Fruit fly (Drosophila melanogaster) whole organism, prepupa: Measurements from ENCODE around the gene CG6465.
A peak's percentile ranks its signal among the peaks of the same experiment; 100 is the strongest.

Experiments
- Blimp-1 ChIP-seq: fragments of 200-800 bp; sonication (Bioruptor generic); optimal IDR thresholded peaks from 3 replicates; lab custom pipeline; 2017; ENCODE audit warnings: missing biosample characterization, missing genetic modification characterization, mild to moderate bottlenecking, moderate library complexity, missing genetic modification reagents
- CG10631 ChIP-seq: fragments of 200-800 bp; sonication (Bioruptor generic); optimal IDR thresholded peaks from 2 replicates; lab custom pipeline; 2016; ENCODE audit warnings: missing biosample characterization, missing genetic modification characterization
- CG10669 ChIP-seq: fragments of 200-800 bp; sonication (Bioruptor generic); optimal IDR thresholded peaks from 3 replicates; lab custom pipeline; 2018; ENCODE audit warnings: missing biosample characterization, mild to moderate bottlenecking, missing genetic modification characterization, moderate library complexity
- CG11762 ChIP-seq: fragments of 200-800 bp; sonication (Bioruptor generic); optimal IDR thresholded peaks from 3 replicates; lab custom pipeline; 2016; ENCODE audit warnings: missing biosample characterization, missing genetic modification characterization; ENCODE audit not compliant: insufficient read depth
- CG11902 ChIP-seq: fragments of 200-800 bp; sonication (Bioruptor generic); optimal IDR thresholded peaks from 3 replicates; lab custom pipeline; 2016; ENCODE audit warnings: missing biosample characterization, missing genetic modification characterization
- CG15336 ChIP-seq: fragments of 200-800 bp; sonication (Bioruptor generic); IDR thresholded peaks from 2 replicates; pipeline ENCODE4 v1.3.6; 2022; ENCODE audit warnings: missing biosample characterization, missing genetic modification characterization
- CG1621 ChIP-seq: fragments of 200-800 bp; sonication (Bioruptor generic); optimal IDR thresholded peaks from 3 replicates; lab custom pipeline; 2018; ENCODE audit warnings: missing biosample characterization, mild to moderate bottlenecking, missing genetic modification characterization
- CG16779 ChIP-seq: fragments of 200-800 bp; sonication (Bioruptor generic); optimal IDR thresholded peaks from 3 replicates; lab custom pipeline; 2017; ENCODE audit warnings: missing biosample characterization, mild to moderate bottlenecking, missing genetic modification characterization
- CG3032 ChIP-seq: fragments of 200-800 bp; optimal IDR thresholded peaks from 2 replicates; lab custom pipeline; 2019; ENCODE audit warnings: missing biosample characterization, mild to moderate bottlenecking, missing genetic modification characterization, moderate library complexity
- CG31627 ChIP-seq: fragments of 200-800 bp; sonication (Bioruptor generic); optimal IDR thresholded peaks from 3 replicates; lab custom pipeline; 2016; ENCODE audit warnings: missing biosample characterization, missing genetic modification characterization
- CG32006 ChIP-seq: fragments of 200-800 bp; sonication (Bioruptor generic); optimal IDR thresholded peaks from 3 replicates; lab custom pipeline; 2017; ENCODE audit warnings: missing biosample characterization, mild to moderate bottlenecking, missing genetic modification characterization
- CG34406 ChIP-seq: fragments of 200-800 bp; sonication (Bioruptor generic); optimal IDR thresholded peaks from 3 replicates; lab custom pipeline; 2016; ENCODE audit warnings: missing biosample characterization, missing genetic modification characterization
- CG3919 ChIP-seq: fragments of 200-800 bp; sonication (Bioruptor generic); optimal IDR thresholded peaks from 3 replicates; lab custom pipeline; 2016; ENCODE audit warnings: missing biosample characterization, missing genetic modification characterization
- CG4318 ChIP-seq: fragments of 200-800 bp; sonication (Bioruptor generic); optimal IDR thresholded peaks from 3 replicates; lab custom pipeline; 2017; ENCODE audit warnings: missing biosample characterization, mild to moderate bottlenecking, missing genetic modification characterization
- CG6163 ChIP-seq: fragments of 200-800 bp; sonication (Bioruptor generic); IDR thresholded peaks from 3 replicates; pipeline ENCODE4 v1.3.6; 2022; ENCODE audit warnings: missing biosample characterization, missing genetic modification characterization
- CG6792 ChIP-seq: fragments of 200-800 bp; sonication (Bioruptor generic); optimal IDR thresholded peaks from 3 replicates; lab custom pipeline; 2016; ENCODE audit warnings: missing biosample characterization, missing genetic modification characterization
- CG6854 ChIP-seq: fragments of 200-800 bp; sonication (Bioruptor generic); optimal IDR thresholded peaks from 2 replicates; lab custom pipeline; 2017; ENCODE audit warnings: missing biosample characterization, mild to moderate bottlenecking, missing genetic modification characterization
- CG8632 ChIP-seq: fragments of 200-800 bp; sonication (Bioruptor generic); optimal IDR thresholded peaks from 3 replicates; lab custom pipeline; 2016; ENCODE audit warnings: missing biosample characterization, missing genetic modification characterization
- CG9139 ChIP-seq: fragments of 200-800 bp; sonication (Bioruptor generic); optimal IDR thresholded peaks from 3 replicates; lab custom pipeline; 2017; ENCODE audit warnings: missing biosample characterization, mild to moderate bottlenecking, missing genetic modification characterization
- Eip75B ChIP-seq: fragments of 200-800 bp; sonication (Bioruptor generic); optimal IDR thresholded peaks from 3 replicates; lab custom pipeline; 2016; ENCODE audit warnings: missing biosample characterization, missing genetic modification characterization
- Eip78C ChIP-seq: fragments of 200-800 bp; sonication (Bioruptor generic); peaks from one replicate; lab custom pipeline; 2016; ENCODE audit warnings: missing biosample characterization, missing genetic modification characterization
- Eip93F ChIP-seq: fragments of 200-800 bp; sonication (Bioruptor generic); optimal IDR thresholded peaks from 2 replicates; lab custom pipeline; 2016; ENCODE audit warnings: missing biosample characterization, mild to moderate bottlenecking, missing genetic modification characterization
- Hr38 ChIP-seq: sonication (Bioruptor generic); optimal IDR thresholded peaks from 2 replicates; lab custom pipeline; 2016; ENCODE audit warnings: missing biosample characterization, missing genetic modification characterization
- Hr39 ChIP-seq: fragments of 200-800 bp; sonication (Bioruptor generic); optimal IDR thresholded peaks from 2 replicates; lab custom pipeline; 2016; ENCODE audit warnings: missing biosample characterization, missing genetic modification characterization
- Hr4 ChIP-seq: fragments of 200-800 bp; sonication (Bioruptor generic); optimal IDR thresholded peaks from 3 replicates; lab custom pipeline; 2016; ENCODE audit warnings: missing biosample characterization, missing genetic modification characterization
- Lpt ChIP-seq: fragments of 200-800 bp; sonication (Bioruptor generic); optimal IDR thresholded peaks from 3 replicates; lab custom pipeline; 2016; ENCODE audit warnings: missing biosample characterization, missing genetic modification characterization
- Met ChIP-seq: fragments of 200-800 bp; sonication (Bioruptor generic); optimal IDR thresholded peaks from 3 replicates; lab custom pipeline; 2016; ENCODE audit warnings: missing biosample characterization, missing genetic modification characterization
- OdsH ChIP-seq: fragments of 200-800 bp; sonication (Bioruptor generic); optimal IDR thresholded peaks from 3 replicates; lab custom pipeline; 2016; ENCODE audit warnings: missing biosample characterization, missing genetic modification characterization
- Smox ChIP-seq: fragments of 200-800 bp; sonication (Bioruptor generic); optimal IDR thresholded peaks from 3 replicates; lab custom pipeline; 2016; ENCODE audit warnings: missing biosample characterization, missing genetic modification characterization
- Sox102F ChIP-seq: fragments of 200-800 bp; sonication (Bioruptor generic); optimal IDR thresholded peaks from 2 replicates; lab custom pipeline; 2016; ENCODE audit warnings: missing biosample characterization, mild to moderate bottlenecking, missing genetic modification characterization
- Sox14 ChIP-seq: fragments of 200-800 bp; sonication (Bioruptor generic); optimal IDR thresholded peaks from 3 replicates; lab custom pipeline; 2016; ENCODE audit warnings: missing biosample characterization, missing genetic modification characterization
- Sox15 ChIP-seq: fragments of 200-800 bp; sonication (Bioruptor generic); optimal IDR thresholded peaks from 3 replicates; lab custom pipeline; 2016; ENCODE audit warnings: missing biosample characterization, missing genetic modification characterization
- achi ChIP-seq: fragments of 200-800 bp; sonication (Bioruptor generic); optimal IDR thresholded peaks from 3 replicates; lab custom pipeline; 2016; ENCODE audit warnings: missing biosample characterization, missing genetic modification characterization
- acj6 ChIP-seq: fragments of 200-800 bp; sonication (Bioruptor generic); optimal IDR thresholded peaks from 3 replicates; lab custom pipeline; 2016; ENCODE audit warnings: missing biosample characterization, missing genetic modification characterization
- cyc ChIP-seq: fragments of 200-800 bp; sonication (Bioruptor generic); optimal IDR thresholded peaks from 3 replicates; lab custom pipeline; 2016; ENCODE audit warnings: missing biosample characterization, missing genetic modification characterization
- dac ChIP-seq: fragments of 200-800 bp; sonication (Bioruptor generic); optimal IDR thresholded peaks from 2 replicates; lab custom pipeline; 2017; ENCODE audit warnings: missing biosample characterization, mild to moderate bottlenecking, missing genetic modification characterization
- dsx ChIP-seq: fragments of 200-800 bp; optimal IDR thresholded peaks from 3 replicates; lab custom pipeline; 2019; ENCODE audit warnings: missing biosample characterization, mild to moderate bottlenecking, missing genetic modification characterization, moderate library complexity; ENCODE audit not compliant: poor library complexity, severe bottlenecking
- eg ChIP-seq: fragments of 200-800 bp; sonication (Bioruptor generic); IDR thresholded peaks from 3 replicates; pipeline ENCODE4 v1.3.6; 2022; ENCODE audit warnings: missing biosample characterization, missing genetic modification characterization
- fd59A ChIP-seq: fragments of 200-800 bp; sonication (Bioruptor generic); optimal IDR thresholded peaks from 2 replicates; lab custom pipeline; 2017; ENCODE audit warnings: missing biosample characterization, mild to moderate bottlenecking, missing genetic modification characterization, missing genetic modification reagents
- fkh ChIP-seq: fragments of 200-800 bp; sonication (Bioruptor generic); optimal IDR thresholded peaks from 3 replicates; lab custom pipeline; 2017; ENCODE audit warnings: missing biosample characterization, mild to moderate bottlenecking, missing genetic modification characterization, moderate library complexity
- lz ChIP-seq: fragments of 200-800 bp; sonication (Bioruptor generic); optimal IDR thresholded peaks from 3 replicates; lab custom pipeline; 2016; ENCODE audit warnings: missing biosample characterization, missing genetic modification characterization
- pdm3 ChIP-seq: fragments of 200-800 bp; sonication (Bioruptor generic); optimal IDR thresholded peaks from 3 replicates; lab custom pipeline; 2016; ENCODE audit warnings: missing biosample characterization, missing genetic modification characterization
- salr ChIP-seq, 2 experiments: fragments of 200-800 bp; sonication (Bioruptor generic); optimal IDR thresholded peaks; 3 replicates each; lab custom pipeline; 2016 to 2018; ENCODE audit warnings: missing biosample characterization in 2 of 2, missing genetic modification characterization in 2 of 2, mild to moderate bottlenecking in 1 of 2
- spab ChIP-seq: fragments of 200-800 bp; sonication (Bioruptor generic); optimal IDR thresholded peaks from 2 replicates; lab custom pipeline; 2017; ENCODE audit warnings: missing biosample characterization, mild to moderate bottlenecking, missing genetic modification characterization, missing genetic modification reagents
- ss ChIP-seq, 2 experiments: fragments of 200-800 bp; sonication (Bioruptor generic); optimal IDR thresholded peaks; 2 replicates in 1 of 2; 3 replicates in 1 of 2; lab custom pipeline; 2017 to 2018; ENCODE audit warnings: mild to moderate bottlenecking in 2 of 2, missing biosample characterization in 2 of 2, missing genetic modification characterization in 2 of 2, moderate library complexity in 1 of 2
- svp ChIP-seq: fragments of 200-800 bp; sonication (Bioruptor generic); peaks from one replicate; lab custom pipeline; 2016; ENCODE audit warnings: missing biosample characterization, missing genetic modification characterization
- topi ChIP-seq: fragments of 200-800 bp; sonication (Bioruptor generic); optimal IDR thresholded peaks from 3 replicates; lab custom pipeline; 2016; ENCODE audit warnings: missing biosample characterization, missing genetic modification characterization
- vri ChIP-seq: fragments of 200-800 bp; sonication (Bioruptor generic); optimal IDR thresholded peaks from 3 replicates; lab custom pipeline; 2016; ENCODE audit warnings: missing biosample characterization, mild to moderate bottlenecking, missing genetic modification characterization

CG6465 gene

dm6 chr3R:10631807-10632206, 45.2 kb downstream of the CG6465 start (continued):
- TF ChIP-seq Eip78C (GFP tag; lab: Kevin White, UChicago) = peak; percentile 44
- peak; percentile 41 for TF ChIP-seq cyc (GFP tag; lab: Kevin White, UChicago)
- TF ChIP-seq Hr4 (GFP tag; lab: Kevin White, UChicago) = peak; percentile 35
- no peak for TF ChIP-seq fkh
- peak; percentile 10 for TF ChIP-seq OdsH (GFP tag; lab: Kevin White, UChicago)
- TF ChIP-seq Eip93F (GFP tag; lab: Kevin White, UChicago) = no peak
- peak; percentile 27 for TF ChIP-seq CG31627 (GFP tag; lab: Kevin White, UChicago)
- TF ChIP-seq Hr39 (GFP tag; lab: Kevin White, UChicago) = peak; percentile 22
- peak; percentile 24 for TF ChIP-seq Eip75B (GFP tag; lab: Kevin White, UChicago)
- peak; percentile 31 for TF ChIP-seq CG32006 (GFP tag; lab: Kevin White, UChicago)
- TF ChIP-seq CG3032 = no peak
- peak; percentile 41 for TF ChIP-seq topi (GFP tag; lab: Kevin White, UChicago)
- TF ChIP-seq CG3919 (GFP tag; lab: Kevin White, UChicago) = peak; percentile 13
- TF ChIP-seq, all 60 proteins: peak for 29

- TF ChIP-seq acj6 (GFP tag; lab: Kevin White, UChicago) (peak; percentile 23), CG6163 (GFP tag; lab: Robert Waterston, UW) (peak; percentile 82), Sox14 (GFP tag; lab: Kevin White, UChicago) (peak; percentile 38), CG10631 (GFP tag; lab: Kevin White, UChicago) (peak; percentile 56), Sox15 (GFP tag; lab: Kevin White, UChicago) (no peak), CG6854 (GFP tag; lab: Kevin White, UChicago) (no peak), OdsH (GFP tag; lab: Kevin White, UChicago) (peak; percentile 50), achi (GFP tag; lab: Kevin White, UChicago) (peak; percentile 47), salr (GFP tag; optimal IDR thresholded peaks at IDR 0.05; lab: Kevin White, UChicago) (no peak), lz (GFP tag; lab: Kevin White, UChicago) (peak; percentile 23), Sox102F (no peak), dac (no peak), Blimp-1 (no peak), vri (GFP tag; lab: Kevin White, UChicago) (peak; percentile 1), CG11902 (no peak), CG16779 (tag; lab: Kevin White, UChicago) (no peak), fkh (no peak), topi (GFP tag; lab: Kevin White, UChicago) (peak; percentile 44), CG11762 (GFP tag; lab: Kevin White, UChicago) (peak; percentile 37), Hr39 (GFP tag; lab: Kevin White, UChicago) (no peak), CG4318 (GFP tag; lab: Kevin White, UChicago) (no peak), Lpt (peak; percentile 43), CG1621 (tag; lab: Kevin White, UChicago) (peak; percentile 15), CG3032 (peak; percentile 62), CG34406 (GFP tag; lab: Kevin White, UChicago) (peak; percentile 37), CG10669 (peak; percentile 49), eg (GFP tag; lab: Robert Waterston, UW) (peak; percentile 68; the same call in 2 of the 3 replicates), spab (GFP tag; lab: Kevin White, UChicago) (peak; percentile 55), ss (GFP tag; optimal IDR thresholded peaks at IDR 0.05; lab: Kevin White, UChicago) (peak; percentile 24 to 28), fd59A (peak; percentile 10), Hr4 (GFP tag; lab: Kevin White, UChicago) (peak; percentile 26), cyc (GFP tag; lab: Kevin White, UChicago) (no peak), Eip78C (GFP tag; lab: Kevin White, UChicago) (peak; percentile 83), svp (GFP tag; lab: Kevin White, UChicago) (peak; percentile 74), pdm3 (GFP tag; lab: Kevin White, UChicago) (peak; percentile 33), CG8632 (no peak), Met (GFP tag; lab: Kevin White, UChicago) (peak; percentile 36), Eip93F (GFP tag; lab: Kevin White, UChicago) (no peak), Smox (GFP tag; lab: Kevin White, UChicago) (no peak), CG3919 (GFP tag; lab: Kevin White, UChicago) (peak; percentile 59), Hr38 (no peak), CG9139 (GFP tag; lab: Kevin White, UChicago) (no peak), CG31627 (GFP tag; lab: Kevin White, UChicago) (peak; percentile 14), CG15336 (GFP tag; lab: Robert Waterston, UW) (peak; percentile 56), CG6792 (GFP tag; lab: Kevin White, UChicago) (peak; percentile 47), dsx (GFP tag; lab: Kevin White, UChicago) (peak; percentile 39)
These were observed 47.1 kb downstream of the CG6465 start for dm6 chr3R:10629973-10630372.
